Fruit fly (Drosophila melanogaster): ENCODE results near the gene CG34109.

CG34109 gene

dm6 chr2L:10130763-10131162 lies 36.9 kb downstream of the CG34109 start:
- TF ChIP-seq CG9948 (tag; optimal IDR thresholded peaks at IDR 0.05) (no peak), Snoo (tag; optimal IDR thresholded peaks at IDR 0.05) (no peak), Pif1B (GFP tag; optimal IDR thresholded peaks at IDR 0.05) (no peak), EcR (GFP tag; optimal IDR thresholded peaks at IDR 0.05) (no peak), gl (tag; optimal IDR thresholded peaks at IDR 0.05) (no peak), CG8301 (tag; optimal IDR thresholded peaks at IDR 0.05) (no peak), CG8159 (tag; optimal IDR thresholded peaks at IDR 0.05) (no peak), CG14655 (GFP tag; optimal IDR thresholded peaks at IDR 0.05) (no peak), CG13204 (GFP tag; optimal IDR thresholded peaks at IDR 0.05) (no peak), Pif1A (GFP tag; optimal IDR thresholded peaks at IDR 0.05) (no peak), CG17806 (tag; optimal IDR thresholded peaks at IDR 0.05) (no peak), CG32121 (GFP tag; IDR thresholded peaks at IDR 0.05) (no peak), Ets98B (GFP tag; IDR thresholded peaks at IDR 0.05) (no peak), fd96Ca (GFP tag; IDR thresholded peaks at IDR 0.05) (no peak), CG34367 (tag; optimal IDR thresholded peaks at IDR 0.05) (no peak), D1 (tag; optimal IDR thresholded peaks at IDR 0.05) (no peak), CG10348 (GFP tag; IDR thresholded peaks at IDR 0.05) (no peak), CG15710 (tag; optimal IDR thresholded peaks at IDR 0.05) (no peak), CG4496 (GFP tag; IDR thresholded peaks at IDR 0.05) (no peak), CG12605 (GFP tag; IDR thresholded peaks at IDR 0.05) (no peak)

dm6 chr2L:10143334-10143733 lies 49.4 kb downstream of the CG34109 start:
- TF ChIP-seq EcR (GFP tag; optimal IDR thresholded peaks at IDR 0.05) (no peak), CG34367 (tag; optimal IDR thresholded peaks at IDR 0.05) (no peak), gl (tag; optimal IDR thresholded peaks at IDR 0.05) (no peak), CG4496 (GFP tag; IDR thresholded peaks at IDR 0.05) (peak; percentile 80; the same call in 2 of the 3 replicates), Pif1A (GFP tag; optimal IDR thresholded peaks at IDR 0.05) (no peak), CG8159 (tag; optimal IDR thresholded peaks at IDR 0.05) (peak; percentile 21), D1 (tag; optimal IDR thresholded peaks at IDR 0.05) (no peak), fd96Ca (GFP tag; IDR thresholded peaks at IDR 0.05) (peak; percentile 53; the same call in 1 of the 3 replicates), Ets98B (GFP tag; IDR thresholded peaks at IDR 0.05) (no peak), Snoo (tag; optimal IDR thresholded peaks at IDR 0.05) (peak; percentile 55), CG12605 (GFP tag; IDR thresholded peaks at IDR 0.05) (no peak), CG32121 (GFP tag; IDR thresholded peaks at IDR 0.05) (no peak), CG8301 (tag; optimal IDR thresholded peaks at IDR 0.05) (peak; percentile 34), CG13204 (GFP tag; optimal IDR thresholded peaks at IDR 0.05) (no peak), CG10348 (GFP tag; IDR thresholded peaks at IDR 0.05) (no peak), Pif1B (GFP tag; optimal IDR thresholded peaks at IDR 0.05) (no peak), CG15710 (tag; optimal IDR thresholded peaks at IDR 0.05) (no peak), rn (GFP tag; IDR thresholded peaks at IDR 0.05) (no peak), CG9948 (tag; optimal IDR thresholded peaks at IDR 0.05) (no peak), CG14655 (GFP tag; optimal IDR thresholded peaks at IDR 0.05) (peak; percentile 35), CG17806 (tag; optimal IDR thresholded peaks at IDR 0.05) (no peak)

dm6 chr2L:10144236-10144953 lies 50.5 kb downstream of the CG34109 start, which contains the start of gene CG4839:
Gene CG4839 (plus strand): TSS chr2L:10144776.
- TF ChIP-seq Ets98B (GFP tag; IDR thresholded peaks at IDR 0.05), result no peak
- peak; percentile 26 for TF ChIP-seq Snoo (tag; optimal IDR thresholded peaks at IDR 0.05)
- TF ChIP-seq Pif1A (GFP tag; optimal IDR thresholded peaks at IDR 0.05), result peak; percentile 34
- TF ChIP-seq Pif1B (GFP tag; optimal IDR thresholded peaks at IDR 0.05), result peak; percentile 12

- TF ChIP-seq CG17806 (tag; optimal IDR thresholded peaks at IDR 0.05), result no peak
- TF ChIP-seq CG9948 (tag; optimal IDR thresholded peaks at IDR 0.05), result no peak
- TF ChIP-seq CG4496 (GFP tag; IDR thresholded peaks at IDR 0.05), result no peak
- no peak for TF ChIP-seq CG14655 (GFP tag; optimal IDR thresholded peaks at IDR 0.05)
- no peak for TF ChIP-seq D1 (tag; optimal IDR thresholded peaks at IDR 0.05)
- TF ChIP-seq Ets98B (GFP tag; IDR thresholded peaks at IDR 0.05), result no peak
- no peak for TF ChIP-seq CG10348 (GFP tag; IDR thresholded peaks at IDR 0.05)
- no peak for TF ChIP-seq CG8159 (tag; optimal IDR thresholded peaks at IDR 0.05)
- TF ChIP-seq Snoo (tag; optimal IDR thresholded peaks at IDR 0.05), result no peak
- no peak for TF ChIP-seq CG13204 (GFP tag; optimal IDR thresholded peaks at IDR 0.05)
- TF ChIP-seq EcR (GFP tag; optimal IDR thresholded peaks at IDR 0.05), result no peak
- TF ChIP-seq CG12605 (GFP tag; IDR thresholded peaks at IDR 0.05), result no peak
- no peak for TF ChIP-seq Pif1B (GFP tag; optimal IDR thresholded peaks at IDR 0.05)
Observed at dm6 chr2L:10145571-10145970, 51.7 kb downstream of the CG34109 start.

dm6 chr2L:10146723-10147475 lies 53.0 kb downstream of the CG34109 start:
- TF ChIP-seq EcR (GFP tag; optimal IDR thresholded peaks at IDR 0.05) (no peak), CG13204 (GFP tag; optimal IDR thresholded peaks at IDR 0.05) (no peak), CG12605 (GFP tag; IDR thresholded peaks at IDR 0.05) (no peak), CG10348 (GFP tag; IDR thresholded peaks at IDR 0.05) (no peak)

- no peak for TF ChIP-seq EcR (GFP tag; optimal IDR thresholded peaks at IDR 0.05)
- no peak for TF ChIP-seq Pif1B (GFP tag; optimal IDR thresholded peaks at IDR 0.05)
- no peak for TF ChIP-seq CG17806 (tag; optimal IDR thresholded peaks at IDR 0.05)
- TF ChIP-seq rn (GFP tag; IDR thresholded peaks at IDR 0.05), result no peak
- TF ChIP-seq Ets98B (GFP tag; IDR thresholded peaks at IDR 0.05), result no peak
- TF ChIP-seq CG4496 (GFP tag; IDR thresholded peaks at IDR 0.05), result no peak
- TF ChIP-seq CG15710 (tag; optimal IDR thresholded peaks at IDR 0.05), result no peak
- TF ChIP-seq CG10348 (GFP tag; IDR thresholded peaks at IDR 0.05), result no peak
- no peak for TF ChIP-seq CG12605 (GFP tag; IDR thresholded peaks at IDR 0.05)
- TF ChIP-seq Snoo (tag; optimal IDR thresholded peaks at IDR 0.05), result no peak
- TF ChIP-seq CG8301 (tag; optimal IDR thresholded peaks at IDR 0.05), result no peak
Observed at dm6 chr2L:10154395-10154794, 60.5 kb downstream of the CG34109 start.
